Fruit fly (Drosophila melanogaster) whole organism, embryonic: ENCODE data around the gene Syp.

ENCODE experiments used
- Asciz ChIP-seq: fragments of 200-800 bp; sonication (Bioruptor generic); optimal IDR thresholded peaks from 2 replicates; lab custom pipeline; 2017; ENCODE audit warnings: missing biosample characterization, mild to moderate bottlenecking, missing genetic modification characterization, missing genetic modification reagents
- CG12744 ChIP-seq: fragments of 200-800 bp; sonication (Bioruptor generic); optimal IDR thresholded peaks from 2 replicates; lab custom pipeline; 2016; ENCODE audit warnings: missing biosample characterization, missing genetic modification characterization
- CG13123 ChIP-seq: fragments of 200-800 bp; sonication (Bioruptor generic); optimal IDR thresholded peaks from 2 replicates; lab custom pipeline; 2016; ENCODE audit warnings: missing biosample characterization, missing genetic modification characterization
- CG15479 ChIP-seq: fragments of 200-800 bp; sonication (Bioruptor generic); optimal IDR thresholded peaks from 3 replicates; lab custom pipeline; 2019; ENCODE audit warnings: missing biosample characterization, mild to moderate bottlenecking, missing genetic modification characterization, moderate library complexity
- CG16815 ChIP-seq: fragments of 200-800 bp; sonication (Bioruptor generic); optimal IDR thresholded peaks from 3 replicates; lab custom pipeline; 2017; ENCODE audit warnings: missing biosample characterization, mild to moderate bottlenecking, missing genetic modification characterization
- CG16863 ChIP-seq: fragments of 200-800 bp; sonication (Bioruptor generic); optimal IDR thresholded peaks from 3 replicates; lab custom pipeline; 2016; ENCODE audit warnings: missing biosample characterization, missing genetic modification characterization
- CG18262 ChIP-seq: fragments of 200-800 bp; optimal IDR thresholded peaks from 3 replicates; lab custom pipeline; 2019; ENCODE audit warnings: missing biosample characterization, mild to moderate bottlenecking, missing genetic modification characterization, moderate library complexity
- CG31441 ChIP-seq: fragments of 200-800 bp; sonication (Bioruptor generic); IDR thresholded peaks from 2 replicates; pipeline ENCODE4 v1.3.6; 2022; ENCODE audit warnings: missing biosample characterization, missing genetic modification characterization
- CG32772 ChIP-seq: fragments of 200-800 bp; sonication (Bioruptor generic); IDR thresholded peaks from 2 replicates; pipeline ENCODE4 v1.3.6; 2022; ENCODE audit warnings: missing biosample characterization, missing genetic modification characterization
- CG4404 ChIP-seq: fragments of 200-800 bp; sonication (Bioruptor generic); IDR thresholded peaks from 2 replicates; pipeline ENCODE4 v1.3.6; 2022; ENCODE audit warnings: missing biosample characterization, missing genetic modification characterization
- CG4820 ChIP-seq: fragments of 200-800 bp; sonication (Bioruptor generic); optimal IDR thresholded peaks from 3 replicates; lab custom pipeline; 2016; ENCODE audit warnings: missing biosample characterization, missing genetic modification characterization
- CG9817 ChIP-seq: fragments of 200-800 bp; sonication (Bioruptor generic); optimal IDR thresholded peaks from 2 replicates; lab custom pipeline; 2018; ENCODE audit warnings: missing biosample characterization, mild to moderate bottlenecking, missing genetic modification characterization, moderate library complexity
- Drgx ChIP-seq: fragments of 200-800 bp; sonication (Bioruptor generic); IDR thresholded peaks from 2 replicates; pipeline ENCODE4 v1.3.6; 2022; ENCODE audit warnings: missing biosample characterization, missing genetic modification characterization
- Eip74EF ChIP-seq, 2 experiments: fragments of 200-800 bp in 1 of 2; fragments of >200 bp in 1 of 2; sonication (Bioruptor generic) in 1 of 2; optimal IDR thresholded peaks; 2 replicates each; lab custom pipeline; 2017 to 2019; ENCODE audit warnings: missing biosample characterization in 2 of 2, missing genetic modification characterization in 2 of 2, mild to moderate bottlenecking in 1 of 2, moderate library complexity in 1 of 2
- Gug ChIP-seq: fragments of 200-800 bp; sonication (Bioruptor generic); IDR thresholded peaks from 4 replicates; pipeline ENCODE4 v1.3.6; 2022; ENCODE audit warnings: missing biosample characterization, missing genetic modification characterization
- HLHmδ ChIP-seq: fragments of 200-800 bp; sonication (Bioruptor generic); optimal IDR thresholded peaks from 2 replicates; lab custom pipeline; 2018; ENCODE audit warnings: missing biosample characterization, mild to moderate bottlenecking, missing genetic modification characterization, moderate library complexity
- Hey ChIP-seq: fragments of 200-800 bp; sonication (Bioruptor generic); optimal IDR thresholded peaks from 3 replicates; lab custom pipeline; 2018; ENCODE audit warnings: missing biosample characterization, mild to moderate bottlenecking, missing genetic modification characterization
- Hmr ChIP-seq: fragments of 200-800 bp; sonication (Bioruptor generic); optimal IDR thresholded peaks from 3 replicates; lab custom pipeline; 2017; ENCODE audit warnings: mild to moderate bottlenecking, missing biosample characterization, missing genetic modification reagents, missing genetic modification characterization
- NC2α ChIP-seq: fragments of 200-800 bp; sonication (Bioruptor generic); optimal IDR thresholded peaks from 2 replicates; lab custom pipeline; 2016; ENCODE audit warnings: missing biosample characterization, missing genetic modification characterization
- Side ChIP-seq: fragments of 200-800 bp; sonication (Bioruptor generic); optimal IDR thresholded peaks from 2 replicates; lab custom pipeline; 2016; ENCODE audit warnings: missing biosample characterization, missing genetic modification characterization
- corto ChIP-seq: fragments of 200-800 bp; sonication (Bioruptor generic); optimal IDR thresholded peaks from 2 replicates; lab custom pipeline; 2016; ENCODE audit warnings: missing biosample characterization, mild to moderate bottlenecking, missing genetic modification characterization, moderate library complexity
- dpn ChIP-seq, 2 experiments: fragments of 200-800 bp; sonication (Bioruptor generic); optimal IDR thresholded peaks; 3 replicates each; lab custom pipeline; 2016; ENCODE audit warnings: missing biosample characterization in 2 of 2, missing genetic modification characterization in 2 of 2
- fd64A ChIP-seq: fragments of 200-800 bp; sonication (Bioruptor generic); optimal IDR thresholded peaks from 3 replicates; lab custom pipeline; 2018; ENCODE audit warnings: missing biosample characterization, mild to moderate bottlenecking, missing genetic modification characterization
- ftz-f1 ChIP-seq: fragments of 200-800 bp; sonication (Bioruptor generic); optimal IDR thresholded peaks from 2 replicates; lab custom pipeline; 2016; ENCODE audit warnings: missing biosample characterization, missing genetic modification characterization
- gt ChIP-seq: fragments of 200-800 bp; sonication (Bioruptor generic); IDR thresholded peaks from 2 replicates; pipeline ENCODE4 v1.3.6; 2022; ENCODE audit warnings: missing biosample characterization, missing genetic modification characterization
- kay ChIP-seq: fragments of 200-800 bp; sonication (Bioruptor generic); optimal IDR thresholded peaks from 2 replicates; lab custom pipeline; 2016; ENCODE audit warnings: missing biosample characterization, missing genetic modification characterization
- lbe ChIP-seq: fragments of 200-800 bp; sonication (Bioruptor generic); optimal IDR thresholded peaks from 2 replicates; lab custom pipeline; 2016; ENCODE audit warnings: missing biosample characterization, mild to moderate bottlenecking, missing genetic modification characterization
- nom ChIP-seq: fragments of 200-800 bp; sonication (Bioruptor generic); optimal IDR thresholded peaks from 2 replicates; lab custom pipeline; 2017; ENCODE audit warnings: missing biosample characterization, missing genetic modification characterization, mild to moderate bottlenecking, moderate library complexity, missing genetic modification reagents
- oc ChIP-seq: fragments of 200-800 bp; sonication (Bioruptor generic); optimal IDR thresholded peaks from 2 replicates; lab custom pipeline; 2018; ENCODE audit warnings: missing biosample characterization, mild to moderate bottlenecking, missing genetic modification characterization, moderate library complexity
- onecut ChIP-seq: fragments of 200-800 bp; sonication (Bioruptor generic); IDR thresholded peaks from 2 replicates; pipeline ENCODE4 v1.3.6; 2022; ENCODE audit warnings: missing biosample characterization, missing genetic modification characterization
- pho ChIP-seq: fragments of 200-800 bp; sonication (Bioruptor generic); optimal IDR thresholded peaks from 2 replicates; lab custom pipeline; 2016; ENCODE audit warnings: missing biosample characterization, missing genetic modification characterization
- tup ChIP-seq: fragments of 200-800 bp; sonication (Bioruptor generic); optimal IDR thresholded peaks from 2 replicates; lab custom pipeline; 2016; ENCODE audit warnings: missing biosample characterization, mild to moderate bottlenecking, missing genetic modification characterization, moderate library complexity
- twi ChIP-seq: fragments of 200-800 bp; optimal IDR thresholded peaks from 2 replicates; lab custom pipeline; 2019; ENCODE audit warnings: missing biosample characterization, mild to moderate bottlenecking, missing genetic modification characterization, moderate library complexity
- zf30C ChIP-seq: fragments of 200-800 bp; sonication (Bioruptor generic); optimal IDR thresholded peaks from 3 replicates; lab custom pipeline; 2018; ENCODE audit warnings: missing biosample characterization, mild to moderate bottlenecking, missing genetic modification characterization

Syp gene

dm6 chr3R:20765302-20766155, 9.0 kb downstream of the Syp start (continued):
- TF ChIP-seq fd64A (GFP tag; lab: Kevin White, UChicago) (no peak), CG13123 (GFP tag; lab: Kevin White, UChicago) (no peak), Hey (tag; lab: Kevin White, UChicago) (no peak), gt (GFP tag; lab: Robert Waterston, UW) (no peak), kay (no peak), Asciz (GFP tag; lab: Kevin White, UChicago) (no peak), CG15479 (GFP tag; lab: Kevin White, UChicago) (peak; percentile 70), CG16863 (no peak), CG4404 (GFP tag; lab: Robert Waterston, UW) (no peak), pho (no peak), CG4820 (GFP tag; lab: Kevin White, UChicago) (no peak), CG16815 (GFP tag; lab: Kevin White, UChicago) (no peak), Eip74EF (GFP tag; optimal IDR thresholded peaks at IDR 0.05; lab: Kevin White, UChicago) (no peak)

- TF ChIP-seq tup (GFP tag; lab: Kevin White, UChicago) = no peak
- TF ChIP-seq onecut (GFP tag; lab: Robert Waterston, UW) = no peak
- no peak for TF ChIP-seq HLHmδ
- no peak for TF ChIP-seq Gug (GFP tag; lab: Robert Waterston, UW)
- TF ChIP-seq Hmr (GFP tag; lab: Kevin White, UChicago) = no peak
- TF ChIP-seq CG32772 (GFP tag; lab: Robert Waterston, UW) = no peak
- no peak for TF ChIP-seq CG12744
- no peak for TF ChIP-seq lbe
- TF ChIP-seq CG9817 (tag; lab: Kevin White, UChicago) = no peak
- TF ChIP-seq oc (tag; lab: Kevin White, UChicago) = no peak
- TF ChIP-seq ftz-f1 = no peak
- TF ChIP-seq dpn (GFP tag; optimal IDR thresholded peaks at IDR 0.05; lab: Kevin White, UChicago) = no peak
- TF ChIP-seq CG18262 = no peak
Measured at dm6 chr3R:20766156-20766486, 9.6 kb downstream of the Syp start.

- TF ChIP-seq NC2α (GFP tag; lab: Kevin White, UChicago) (no peak), corto (GFP tag; lab: Kevin White, UChicago) (peak; percentile 23)
- TF ChIP-seq, all 482 proteins: peak for 1
Measured at dm6 chr3R:20772543-20772942, 16.0 kb downstream of the Syp start, which contains the start of gene Takl1. Takl1 (minus strand) TSS chr3R:20772601.

dm6 chr3R:20773174-20773573, 16.6 kb downstream of the Syp start:
- peak; percentile 26; the same call in 1 of the 2 replicates for TF ChIP-seq Drgx (GFP tag; lab: Robert Waterston, UW)
- TF ChIP-seq Side = no peak
- TF ChIP-seq CG31441 (GFP tag; lab: Robert Waterston, UW) = no peak
- peak; percentile 53 for TF ChIP-seq twi (tag; lab: Kevin White, UChicago)
- peak; percentile 19 for TF ChIP-seq zf30C (GFP tag; lab: Kevin White, UChicago)
- TF ChIP-seq nom = peak; percentile 14
